Worm (Caenorhabditis elegans): ENCODE results near the gene lin-46.
"Not testable (repeated sequence)": the region's sequence is repeated elsewhere in the genome, so short reads cannot be mapped to it uniquely, and the experiment has no call there.

The lin-46 gene

DNA sequence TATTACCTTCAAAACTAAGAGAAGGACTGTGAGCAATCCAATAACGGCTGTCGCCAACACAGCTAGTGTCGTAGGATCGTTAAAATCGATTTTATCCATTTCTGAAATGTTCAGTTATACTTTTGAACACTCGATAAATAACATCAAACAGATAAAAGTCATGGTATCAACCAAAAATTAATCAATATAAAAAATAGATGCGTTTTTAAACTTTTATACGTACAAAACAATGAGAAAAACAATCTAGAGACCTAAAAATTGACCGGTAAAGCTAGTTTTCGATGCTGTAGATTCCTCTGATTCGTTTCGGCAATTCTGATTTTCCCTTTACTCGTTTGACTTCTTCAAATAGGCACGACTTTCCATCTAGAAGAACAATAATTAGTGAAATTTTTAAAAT is 1.5 kb upstream of the lin-46 start, which contains the start of gene R186.3:
Gene R186.3 (minus strand): TSS at position 101 of the 400 bp plus-strand sequence.
- TF ChIP-seq F57A8.1 (GFP tag; optimal IDR thresholded peaks at IDR 0.05) (no peak), unc-130 (GFP tag; optimal IDR thresholded peaks at IDR 0.05) (no peak), repo-1 (tag; optimal IDR thresholded peaks at IDR 0.05) (no peak)

DNA sequence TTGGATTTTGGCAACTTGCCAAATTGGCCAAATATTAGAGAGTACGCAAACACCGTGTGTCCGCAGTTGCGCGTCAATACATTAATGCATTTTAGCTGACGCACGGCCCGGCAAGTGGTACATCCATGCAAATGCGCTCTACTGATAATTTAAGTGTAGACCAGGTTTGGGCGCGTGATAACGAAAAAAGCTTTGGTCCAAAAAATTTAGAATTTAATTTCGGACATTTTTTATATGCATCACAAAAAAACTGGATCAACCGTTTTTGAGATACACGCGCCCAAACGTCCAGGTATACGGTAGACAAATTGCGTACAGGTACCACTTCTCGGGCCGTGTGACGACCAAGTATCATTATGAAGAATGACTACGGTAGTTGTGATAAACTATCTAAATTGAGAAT is 729 bp upstream of the lin-46 start, which contains the start of gene R186.8:
Gene R186.8 (minus strand): TSS at position 58 of the 403 bp plus-strand sequence.
- TF ChIP-seq K12H6.12 (tag; optimal IDR thresholded peaks at IDR 0.05) (peak; percentile 67), madf-10 (tag; optimal IDR thresholded peaks at IDR 0.05) (peak; percentile 15), Y53G8AR.9 (GFP tag; conservative IDR thresholded peaks at IDR 0.05) (peak; percentile 70), egrh-3 (GFP tag; IDR thresholded peaks at IDR 0.05) (peak; percentile 57; the same call in 1 of the 2 replicates), lir-1 (GFP tag; conservative IDR thresholded peaks at IDR 0.05) (0 out of 2 replicates have a peak, but pooled peaks have one; percentile 32), dpl-1 (GFP tag; optimal IDR thresholded peaks at IDR 0.05) (peak; percentile 19), nhr-90 (tag; optimal IDR thresholded peaks at IDR 0.05) (peak; percentile 16), mcd-1 (GFP tag; IDR thresholded peaks at IDR 0.05) (peak; percentile 98), D2030.7 (GFP tag; IDR thresholded peaks at IDR 0.05) (peak; percentile 79), ceh-100 (GFP tag; IDR thresholded peaks at IDR 0.05) (peak; percentile 72), ztf-28 (GFP tag; IDR thresholded peaks at IDR 0.05) (0 out of 2 replicates have a peak, but pooled peaks have one; percentile 18), nhr-80 (tag; optimal IDR thresholded peaks at IDR 0.05) (peak; percentile 68), B0261.1 (tag; optimal IDR thresholded peaks at IDR 0.05) (peak; percentile 8), hmg-1.2 (GFP tag; IDR thresholded peaks at IDR 0.05) (peak; percentile 92), ztf-6 (GFP tag; IDR thresholded peaks at IDR 0.05) (0 out of 2 replicates have a peak, but pooled peaks have one; percentile 7), F33H1.4 (GFP tag; IDR thresholded peaks at IDR 0.05) (peak; percentile 70), B0019.2 (GFP tag; conservative IDR thresholded peaks at IDR 0.05) (peak; percentile 63; the same call in 1 of the 2 replicates), let-607 (tag; optimal IDR thresholded peaks at IDR 0.05) (peak; percentile 91 to 94), cebp-1 (GFP tag; IDR thresholded peaks at IDR 0.05) (peak; percentile 57; the same call in 1 of the 2 replicates), cebp-1 (tag; optimal IDR thresholded peaks at IDR 0.05) (peak; percentile 58), rcor-1 (GFP tag; IDR thresholded peaks at IDR 0.05) (peak; percentile 81), C06A6.2 (GFP tag; conservative IDR thresholded peaks at IDR 0.05) (peak; percentile 40; the same call in 1 of the 2 replicates), tlf-1 (GFP tag; optimal IDR thresholded peaks at IDR 0.05) (peak; percentile 57), lsl-1 (GFP tag; optimal IDR thresholded peaks at IDR 0.05) (peak; percentile 76), ztf-26 (tag; optimal IDR thresholded peaks at IDR 0.05) (peak; percentile 71), ekl-4 (GFP tag; IDR thresholded peaks at IDR 0.05) (peak; percentile 78), lin-26 (GFP tag; IDR thresholded peaks at IDR 0.05) (peak; percentile 68; the same call in 1 of the 2 replicates), madf-6 (GFP tag; IDR thresholded peaks at IDR 0.05) (peak; percentile 68), attf-6 (GFP tag; IDR thresholded peaks at IDR 0.05) (peak; percentile 29; the same call in 1 of the 2 replicates), ceh-91 (GFP tag; IDR thresholded peaks at IDR 0.05) (peak; percentile 89), somi-1 (GFP tag; optimal IDR thresholded peaks at IDR 0.05) (peak; percentile 63), dox-1 (GFP tag; IDR thresholded peaks at IDR 0.05) (peak; percentile 97), ztf-3 (GFP tag; optimal IDR thresholded peaks at IDR 0.05) (peak; percentile 23), F37B4.10 (GFP tag; IDR thresholded peaks at IDR 0.05) (0 out of 2 replicates have a peak, but pooled peaks have one; percentile 70), ztf-18 (tag; optimal IDR thresholded peaks at IDR 0.05) (peak; percentile 72), madf-8 (GFP tag; conservative IDR thresholded peaks at IDR 0.05) (peak; percentile 28; the same call in 1 of the 2 replicates), lin-54 (GFP tag; optimal IDR thresholded peaks at IDR 0.05) (peak; percentile 66), egl-18 (GFP tag; IDR thresholded peaks at IDR 0.05) (0 out of 2 replicates have a peak, but pooled peaks have one; percentile 56), madf-3 (GFP tag; IDR thresholded peaks at IDR 0.05) (peak; percentile 78; the same call in 1 of the 2 replicates), ceh-27 (GFP tag; optimal IDR thresholded peaks at IDR 0.05) (peak; percentile 40), snpc-4 (tag; optimal IDR thresholded peaks at IDR 0.05) (peak in 2 of 4 experiments; percentile 58 to 64), attf-5 (GFP tag; optimal IDR thresholded peaks at IDR 0.05) (peak; percentile 92)
- not testable (repeated sequence) for TF ChIP-seq snpc-4 (GFP tag; optimal IDR thresholded peaks at IDR 0.05)
